Fruit fly (Drosophila melanogaster): ENCODE results near the gene Atg1.

The Atg1 gene

dm6 chr3L:12813907-12814306 lies 9.0 kb upstream of the Atg1 start, which contains the start of the genes Sf3a2 and CG42588 (continued):
- TF ChIP-seq odd (GFP tag; optimal IDR thresholded peaks at IDR 0.05) (no peak), nerfin-2 (GFP tag; IDR thresholded peaks at IDR 0.05; ENCODE audit: partially characterized antibody) (no peak), CG15696 (tag; optimal IDR thresholded peaks at IDR 0.05) (peak; percentile 78), Gug (GFP tag; IDR thresholded peaks at IDR 0.05) (peak; percentile 75; the same call in 3 of the 4 replicates), Xrp1 (GFP tag; IDR thresholded peaks at IDR 0.05) (peak; percentile 73), Mes4 (GFP tag; optimal IDR thresholded peaks at IDR 0.05) (no peak), CG10209 (GFP tag; optimal IDR thresholded peaks at IDR 0.05) (peak; percentile 13), wdn (GFP tag; IDR thresholded peaks at IDR 0.05) (no peak), CG30403 (GFP tag; optimal IDR thresholded peaks at IDR 0.05) (peak; percentile 72), pros (GFP tag; optimal IDR thresholded peaks at IDR 0.05) (no peak), tin (GFP tag; optimal IDR thresholded peaks at IDR 0.05) (peak; percentile 74), CG3407 (GFP tag; optimal IDR thresholded peaks at IDR 0.05) (no peak), CG13424 (tag; optimal IDR thresholded peaks at IDR 0.05) (peak; percentile 78), shn (GFP tag; optimal IDR thresholded peaks at IDR 0.05) (peak; percentile 5), crp (GFP tag; optimal IDR thresholded peaks at IDR 0.05) (peak in 1 of 2 experiments; percentile 27), CG31224 (GFP tag; IDR thresholded peaks at IDR 0.05) (peak; percentile 44; the same call in 1 of the 2 replicates), ATbp (GFP tag; optimal IDR thresholded peaks at IDR 0.05) (no peak), NC2β (GFP tag; optimal IDR thresholded peaks at IDR 0.05) (no peak), sd (tag; optimal IDR thresholded peaks at IDR 0.05) (no peak), CG14860 (GFP tag; IDR thresholded peaks at IDR 0.05; ENCODE audit: partially characterized antibody) (peak; percentile 62; the same call in 1 of the 3 replicates), CG13296 (GFP tag; optimal IDR thresholded peaks at IDR 0.05) (peak; percentile 32), CG3847 (GFP tag; IDR thresholded peaks at IDR 0.05) (peak; percentile 83), CG15479 (GFP tag; optimal IDR thresholded peaks at IDR 0.05) (no peak), jumu (GFP tag; optimal IDR thresholded peaks at IDR 0.05) (no peak), peb (GFP tag; IDR thresholded peaks at IDR 0.05) (no peak), ttk (GFP tag; IDR thresholded peaks at IDR 0.05) (peak; percentile 45), CG8478 (optimal IDR thresholded peaks at IDR 0.05) (no peak), CG18619 (GFP tag; optimal IDR thresholded peaks at IDR 0.05) (peak; percentile 19), Adf1 (GFP tag; IDR thresholded peaks at IDR 0.05) (peak; percentile 38; the same call in 1 of the 2 replicates), cad (GFP tag; optimal IDR thresholded peaks at IDR 0.05) (no peak), CG17612 (GFP tag; IDR thresholded peaks at IDR 0.05) (no peak), hbn (GFP tag; IDR thresholded peaks at IDR 0.05; ENCODE audit: partially characterized antibody) (peak; percentile 80), CG12155 (GFP tag; optimal IDR thresholded peaks at IDR 0.05) (peak; percentile 68), kni (GFP tag; optimal IDR thresholded peaks at IDR 0.05) (no peak), chm (GFP tag; IDR thresholded peaks at IDR 0.05) (peak; percentile 57; the same call in 1 of the 2 replicates), HLH3B (GFP tag; IDR thresholded peaks at IDR 0.05) (peak; percentile 60; the same call in 1 of the 2 replicates), CG2120 (GFP tag; optimal IDR thresholded peaks at IDR 0.05) (peak; percentile 82), tna (GFP tag; IDR thresholded peaks at IDR 0.05; ENCODE audit: partially characterized antibody) (no peak), CG16813 (GFP tag; IDR thresholded peaks at IDR 0.05; ENCODE audit: partially characterized antibody) (peak; percentile 83), tll (GFP tag; optimal IDR thresholded peaks at IDR 0.05) (no peak), nom (GFP tag; optimal IDR thresholded peaks at IDR 0.05) (no peak), CG3995 (GFP tag; optimal IDR thresholded peaks at IDR 0.05) (peak; percentile 32), mam (GFP tag; optimal IDR thresholded peaks at IDR 0.05) (peak; percentile 74), phol (tag; optimal IDR thresholded peaks at IDR 0.05) (peak; percentile 76), Spps (tag; optimal IDR thresholded peaks at IDR 0.05) (peak; percentile 26), CG34376 (GFP tag; optimal IDR thresholded peaks at IDR 0.05) (no peak), CG8359 (GFP tag; optimal IDR thresholded peaks at IDR 0.05; ENCODE audit: borderline replicate concordance) (no peak), zfh1 (GFP tag; IDR thresholded peaks at IDR 0.05) (peak; percentile 70), E2f2 (GFP tag; IDR thresholded peaks at IDR 0.05) (peak; percentile 66), trh (GFP tag; optimal IDR thresholded peaks at IDR 0.05) (no peak)

All from whole organism, embryonic.